Worm (Caenorhabditis elegans) whole organism, early embryonic: ENCODE results near the gene mes-6.

Experiments used
- B0310.2 ChIP-seq: sonication (generic microtip); optimal IDR thresholded peaks from 2 replicates; lab custom pipeline; 2016; ENCODE audit warnings: mild to moderate bottlenecking, missing genetic modification characterization, missing compliant biosample characterization
- ama-1 ChIP-seq: fragments of 150-350 bp; optimal IDR thresholded peaks from 2 replicates; lab custom pipeline; 2014
- ceh-13 ChIP-seq: fragments of 200-800 bp; sonication (Bioruptor generic); optimal IDR thresholded peaks from 2 replicates; lab custom pipeline; 2018; ENCODE audit warnings: mild to moderate bottlenecking, missing genetic modification characterization, missing compliant biosample characterization
- ceh-36 ChIP-seq: sonication (generic microtip); optimal IDR thresholded peaks from 2 replicates; lab custom pipeline; 2016; ENCODE audit warnings: missing genetic modification characterization, inconsistent platforms, missing compliant biosample characterization
- hmbx-1 ChIP-seq: sonication (generic microtip); optimal IDR thresholded peaks from 2 replicates; lab custom pipeline; 2016; ENCODE audit warnings: mild to moderate bottlenecking, missing genetic modification characterization, missing compliant biosample characterization

ce11 chrIV:8475030-8475679 is 35.9 kb upstream of the mes-6 start:
- TF ChIP-seq hmbx-1 (tag; lab: Kevin White, UChicago) = no peak
- TF ChIP-seq ama-1 = no peak
- no peak for TF ChIP-seq ceh-36 (tag; lab: Kevin White, UChicago)
- TF ChIP-seq ceh-13 (GFP tag; lab: Kevin White, UChicago) = no peak
- TF ChIP-seq B0310.2 (tag; lab: Kevin White, UChicago) = no peak
